Worm (Caenorhabditis elegans): ENCODE data around the gene ttm-1.
A peak's percentile ranks its signal among the peaks of the same experiment; 100 is the strongest.

DNA sequence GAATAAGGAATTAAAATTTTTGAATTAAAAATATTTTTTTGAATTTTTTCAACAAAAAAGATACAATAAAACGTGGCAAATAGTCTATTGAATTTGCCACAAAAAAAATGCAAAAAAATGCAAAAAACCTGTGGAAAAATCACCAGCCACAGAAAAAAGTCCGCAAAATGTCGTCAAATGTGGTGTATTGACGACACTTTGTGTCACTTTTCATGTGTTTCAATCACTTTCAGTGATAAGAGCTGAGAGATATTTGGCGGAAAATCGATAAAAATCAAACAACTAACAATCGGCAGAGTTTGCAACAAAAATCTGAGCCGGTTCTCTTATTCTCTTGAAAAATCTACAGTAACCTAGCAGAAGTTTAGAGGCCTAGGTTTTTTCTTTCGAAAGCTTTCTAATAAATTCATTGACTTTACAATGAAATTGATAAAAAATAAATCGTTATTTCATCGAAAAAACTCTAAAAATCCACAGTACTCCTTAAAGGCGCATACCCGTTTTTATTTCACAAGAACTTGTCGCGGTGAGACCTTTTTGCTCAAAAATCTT lies 5.1 kb upstream of the ttm-1 start:
- no peak for TF ChIP-seq him-1 (tag; optimal IDR thresholded peaks at IDR 0.05)
- peak; percentile 10 for TF ChIP-seq W03F9.2 (tag; optimal IDR thresholded peaks at IDR 0.05)
- TF ChIP-seq dao-5 (tag; optimal IDR thresholded peaks at IDR 0.05) = no peak
